Fruit fly (Drosophila melanogaster) whole organism, prepupa: Measurements from ENCODE around the gene CG43084.

ENCODE experiments used
- CG31627 ChIP-seq: fragments of 200-800 bp; sonication (Bioruptor generic); optimal IDR thresholded peaks from 3 replicates; lab custom pipeline; 2016; ENCODE audit warnings: missing biosample characterization, missing genetic modification characterization
- CG6276 ChIP-seq: fragments of 200-800 bp; sonication (Bioruptor generic); optimal IDR thresholded peaks from 2 replicates; lab custom pipeline; 2017; ENCODE audit warnings: missing biosample characterization, mild to moderate bottlenecking, missing genetic modification characterization
- CG6792 ChIP-seq: fragments of 200-800 bp; sonication (Bioruptor generic); optimal IDR thresholded peaks from 3 replicates; lab custom pipeline; 2016; ENCODE audit warnings: missing biosample characterization, missing genetic modification characterization
- Ets21C ChIP-seq: fragments of 200-800 bp; sonication (Bioruptor generic); optimal IDR thresholded peaks from 3 replicates; lab custom pipeline; 2016; ENCODE audit warnings: missing biosample characterization, missing genetic modification characterization
- Gug ChIP-seq: fragments of 200-800 bp; sonication (Bioruptor generic); IDR thresholded peaks from 2 replicates; pipeline ENCODE4 v1.3.6; 2022; ENCODE audit warnings: missing biosample characterization, missing genetic modification characterization
- Hr4 ChIP-seq: fragments of 200-800 bp; sonication (Bioruptor generic); optimal IDR thresholded peaks from 3 replicates; lab custom pipeline; 2016; ENCODE audit warnings: missing biosample characterization, missing genetic modification characterization
- Met ChIP-seq: fragments of 200-800 bp; sonication (Bioruptor generic); optimal IDR thresholded peaks from 3 replicates; lab custom pipeline; 2016; ENCODE audit warnings: missing biosample characterization, missing genetic modification characterization
- OdsH ChIP-seq: fragments of 200-800 bp; sonication (Bioruptor generic); optimal IDR thresholded peaks from 3 replicates; lab custom pipeline; 2016; ENCODE audit warnings: missing biosample characterization, missing genetic modification characterization
- esn ChIP-seq: fragments of 200-800 bp; sonication (Bioruptor generic); optimal IDR thresholded peaks from 2 replicates; lab custom pipeline; 2016; ENCODE audit warnings: missing biosample characterization, mild to moderate bottlenecking, missing genetic modification characterization, moderate library complexity
- lz ChIP-seq: fragments of 200-800 bp; sonication (Bioruptor generic); optimal IDR thresholded peaks from 3 replicates; lab custom pipeline; 2016; ENCODE audit warnings: missing biosample characterization, missing genetic modification characterization
- pdm3 ChIP-seq: fragments of 200-800 bp; sonication (Bioruptor generic); optimal IDR thresholded peaks from 3 replicates; lab custom pipeline; 2016; ENCODE audit warnings: missing biosample characterization, missing genetic modification characterization
- ss ChIP-seq, 2 experiments: fragments of 200-800 bp; sonication (Bioruptor generic); optimal IDR thresholded peaks; 2 replicates in 1 of 2; 3 replicates in 1 of 2; lab custom pipeline; 2017 to 2018; ENCODE audit warnings: mild to moderate bottlenecking in 2 of 2, missing biosample characterization in 2 of 2, missing genetic modification characterization in 2 of 2, moderate library complexity in 1 of 2
- vri ChIP-seq: fragments of 200-800 bp; sonication (Bioruptor generic); optimal IDR thresholded peaks from 3 replicates; lab custom pipeline; 2016; ENCODE audit warnings: missing biosample characterization, mild to moderate bottlenecking, missing genetic modification characterization

DNA sequence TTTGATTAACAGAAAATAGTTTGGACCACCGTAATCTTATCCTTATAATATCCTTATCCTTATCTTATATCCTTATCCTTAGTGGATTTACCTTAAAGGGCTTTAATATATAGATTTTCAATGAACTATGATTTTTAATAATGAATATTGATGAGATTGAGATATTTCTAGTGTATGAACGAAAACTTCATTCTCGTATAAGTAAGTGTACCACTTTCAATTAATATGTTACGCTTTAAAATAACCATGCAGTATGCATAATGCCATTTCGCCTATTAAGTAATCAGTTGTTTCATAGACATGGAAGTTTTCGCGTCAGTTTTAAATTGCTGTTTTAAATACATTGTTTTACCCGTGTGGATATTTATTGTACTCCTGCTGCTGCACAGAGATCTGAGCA lies 28.8 kb downstream of the CG43084 start, which contains the start of gene CG7304:
- no peak for TF ChIP-seq vri (GFP tag; lab: Kevin White, UChicago)
- no peak for TF ChIP-seq CG6792 (GFP tag; lab: Kevin White, UChicago)
- TF ChIP-seq CG31627 (GFP tag; lab: Kevin White, UChicago) = no peak
- TF ChIP-seq Hr4 = no peak
- no peak for TF ChIP-seq esn (GFP tag; lab: Kevin White, UChicago)
- TF ChIP-seq OdsH = no peak
- TF ChIP-seq lz (GFP tag; lab: Kevin White, UChicago) = no peak
- TF ChIP-seq Ets21C (GFP tag; lab: Kevin White, UChicago) = no peak
- TF ChIP-seq Gug (GFP tag; lab: Robert Waterston, UW) = no peak
- TF ChIP-seq pdm3 (GFP tag; lab: Kevin White, UChicago) = no peak
- TF ChIP-seq Met (GFP tag; lab: Kevin White, UChicago) = no peak
- TF ChIP-seq CG6276 (GFP tag; lab: Kevin White, UChicago) = no peak
- TF ChIP-seq ss (GFP tag; optimal IDR thresholded peaks at IDR 0.05; lab: Kevin White, UChicago) = no peak
